Worm (Caenorhabditis elegans) whole organism, young adult: Measurements from ENCODE around the gene tat-3.
"Not testable (repeated sequence)": the region's sequence is repeated elsewhere in the genome, so short reads cannot be mapped to it uniquely, and the experiment has no call there.

Experiments
- mcd-1 ChIP-seq: fragments of 200-800 bp; sonication (Bioruptor generic); IDR thresholded peaks from 2 replicates; pipeline ENCODE4 v1.3.6; 2022; ENCODE audit warnings: missing genetic modification reagents, missing genetic modification characterization, missing compliant biosample characterization
- rpc-1 ChIP-seq, 2 experiments: fragments of 150-350 bp in 1 of 2; sonication (generic microtip) in 1 of 2; optimal IDR thresholded peaks; 2 replicates each; lab custom pipeline; 2014 to 2018; ENCODE audit warnings: missing biosample characterization in 1 of 2, missing genetic modification characterization in 1 of 2, missing genetic modification reagents in 1 of 2, missing genotype in 1 of 2

ce11 chrIII:10750043-10750442 lies 19.5 kb upstream of the tat-3 start, which contains the start of gene enu-3.6:
- TF ChIP-seq mcd-1; rpc-1 (optimal IDR thresholded peaks at IDR 0.05; lab: Kevin White, UChicago); rpc-1 (tag; optimal IDR thresholded peaks at IDR 0.05; lab: Kevin White, UChicago): not testable (repeated sequence)
